Worm (Caenorhabditis elegans): ENCODE measurements around the gene M04B2.2.

- TF ChIP-seq unc-42 (tag; optimal IDR thresholded peaks at IDR 0.05): no peak
- TF ChIP-seq lim-6 (tag; optimal IDR thresholded peaks at IDR 0.05): no peak
- no peak for TF ChIP-seq pat-9 (tag; optimal IDR thresholded peaks at IDR 0.05)
- TF ChIP-seq ceh-48 (tag; optimal IDR thresholded peaks at IDR 0.05): no peak
- no peak for TF ChIP-seq ama-1 (optimal IDR thresholded peaks at IDR 0.05)
- no peak for TF ChIP-seq ets-4 (tag; optimal IDR thresholded peaks at IDR 0.05)
- TF ChIP-seq nhr-11 (tag; optimal IDR thresholded peaks at IDR 0.05): no peak
- TF ChIP-seq ceh-30 (tag; optimal IDR thresholded peaks at IDR 0.05): no peak
- TF ChIP-seq ttx-3 (tag; optimal IDR thresholded peaks at IDR 0.05): no peak
These were observed 24.0 kb downstream of the M04B2.2 start, which contains the start of gene col-128 for ce11 chrIV:11551813-11552212.

Measured in whole organism, late embryonic.